Worm (Caenorhabditis elegans) whole organism, young adult: ENCODE data around the gene ZK938.12.

Source experiments
- nhr-120 ChIP-seq: fragments of 200-800 bp; sonication (Bioruptor generic); IDR thresholded peaks from 2 replicates; pipeline ENCODE4 v1.3.6; 2022; ENCODE audit warnings: missing genetic modification characterization, missing compliant biosample characterization
- tlf-1 ChIP-seq: fragments of 200-800 bp; sonication (Bioruptor generic); optimal IDR thresholded peaks from 2 replicates; lab custom pipeline; 2018; ENCODE audit warnings: mild to moderate bottlenecking, missing genetic modification characterization, missing compliant biosample characterization
- ztf-22 ChIP-seq: fragments of 200-800 bp; sonication (Bioruptor generic); optimal IDR thresholded peaks from 2 replicates; lab custom pipeline; 2018; ENCODE audit warnings: mild to moderate bottlenecking, missing genetic modification characterization, moderate library complexity, missing compliant biosample characterization

DNA sequence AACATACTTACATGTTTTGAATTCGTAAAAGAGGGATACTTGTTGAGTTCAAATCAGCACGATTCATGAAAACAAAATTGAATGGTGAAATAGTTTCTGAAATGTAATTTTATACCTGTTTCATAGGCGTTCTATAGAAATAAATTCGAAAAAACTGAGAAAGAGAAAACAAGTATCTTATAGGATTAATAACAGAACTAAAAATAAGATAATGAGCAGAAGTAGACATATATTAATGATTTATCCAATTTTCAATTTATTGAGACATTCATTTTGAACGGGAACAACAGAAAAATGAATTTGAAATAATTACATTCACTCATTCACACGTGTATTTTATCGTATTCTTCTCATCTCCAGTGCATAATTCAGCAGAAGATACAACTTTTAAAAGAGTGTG lies 26.7 kb downstream of the ZK938.12 start, which contains the start of gene chil-6:
- TF ChIP-seq ztf-22 (GFP tag; lab: Kevin White, UChicago): no peak
- no peak for TF ChIP-seq nhr-120 (GFP tag; lab: Robert Waterston, UW)
- TF ChIP-seq tlf-1 (GFP tag; lab: Kevin White, UChicago): no peak
